Fruit fly (Drosophila melanogaster): Measurements from ENCODE around the gene CG3598.

- TF ChIP-seq CG8478 (optimal IDR thresholded peaks at IDR 0.05), result no peak
- TF ChIP-seq psq (optimal IDR thresholded peaks at IDR 0.05), result no peak
- no peak for TF ChIP-seq usp (GFP tag; optimal IDR thresholded peaks at IDR 0.05)
These were observed 43.5 kb downstream of the CG3598 start for dm6 chrX:2980290-2980689.

Measured in whole organism.